Fruit fly (Drosophila melanogaster): ENCODE data around the gene toc.

toc gene

dm6 chr2L:3152696-3153613 lies 8.4 kb upstream of the toc start (continued):
- TF ChIP-seq Opbp (GFP tag; IDR thresholded peaks at IDR 0.05; ENCODE audit: partially characterized antibody) (no peak), pita (GFP tag; optimal IDR thresholded peaks at IDR 0.05) (no peak), fd102C (GFP tag; optimal IDR thresholded peaks at IDR 0.05) (peak; percentile 41), shn (GFP tag; optimal IDR thresholded peaks at IDR 0.05) (peak; percentile 94), CG17361 (GFP tag; IDR thresholded peaks at IDR 0.05) (peak; percentile 96), CG32532 (GFP tag; IDR thresholded peaks at IDR 0.05) (peak; percentile 84), CG8281 (tag; optimal IDR thresholded peaks at IDR 0.05) (peak; percentile 100), gcm2 (GFP tag; optimal IDR thresholded peaks at IDR 0.05) (peak; percentile 86), CG6683 (GFP tag; optimal IDR thresholded peaks at IDR 0.05) (peak; percentile 80), tup (GFP tag; optimal IDR thresholded peaks at IDR 0.05) (peak; percentile 81), Tbp (GFP tag; optimal IDR thresholded peaks at IDR 0.05) (no peak), cato (GFP tag; optimal IDR thresholded peaks at IDR 0.05; ENCODE audit: borderline replicate concordance) (peak; percentile 93), CG31224 (GFP tag; IDR thresholded peaks at IDR 0.05) (peak; percentile 50; the same call in 1 of the 2 replicates), CG16863 (GFP tag; optimal IDR thresholded peaks at IDR 0.05) (peak; percentile 97), Aef1 (GFP tag; IDR thresholded peaks at IDR 0.05) (peak; percentile 90), CG32767 (GFP tag; IDR thresholded peaks at IDR 0.05) (peak; percentile 89), CG33213 (GFP tag; optimal IDR thresholded peaks at IDR 0.05) (peak; percentile 96), nerfin-2 (GFP tag; IDR thresholded peaks at IDR 0.05; ENCODE audit: partially characterized antibody) (peak; percentile 37; the same call in 1 of the 2 replicates), Mrtf (GFP tag; IDR thresholded peaks at IDR 0.05) (peak; percentile 94), CG5180 (GFP tag; optimal IDR thresholded peaks at IDR 0.05) (peak; percentile 91), grn (GFP tag; optimal IDR thresholded peaks at IDR 0.05) (peak; percentile 57), Lim3 (GFP tag; IDR thresholded peaks at IDR 0.05) (peak; percentile 85), Fer3 (tag; optimal IDR thresholded peaks at IDR 0.05) (peak; percentile 85), Dfd (GFP tag; optimal IDR thresholded peaks at IDR 0.05) (no peak), CG17568 (GFP tag; optimal IDR thresholded peaks at IDR 0.05) (peak; percentile 72), CG17829 (tag; optimal IDR thresholded peaks at IDR 0.05) (peak; percentile 96), chif (GFP tag; optimal IDR thresholded peaks at IDR 0.05) (peak; percentile 97 to 98), CG3847 (GFP tag; IDR thresholded peaks at IDR 0.05) (peak; percentile 82), scrt (GFP tag; optimal IDR thresholded peaks at IDR 0.05) (peak; percentile 84), CG13287 (GFP tag; IDR thresholded peaks at IDR 0.05; ENCODE audit: partially characterized antibody) (no peak), Dll (GFP tag; IDR thresholded peaks at IDR 0.05; ENCODE audit: partially characterized antibody) (no peak), CG10321 (GFP tag; IDR thresholded peaks at IDR 0.05) (peak; percentile 72), wdn (GFP tag; IDR thresholded peaks at IDR 0.05) (peak; percentile 64; the same call in 1 of the 2 replicates), CG12104 (GFP tag; optimal IDR thresholded peaks at IDR 0.05) (peak; percentile 89), hth (optimal IDR thresholded peaks at IDR 0.05) (no peak), sd (tag; optimal IDR thresholded peaks at IDR 0.05) (peak; percentile 64), psq (GFP tag; optimal IDR thresholded peaks at IDR 0.05) (peak; percentile 73), CG9437 (GFP tag; optimal IDR thresholded peaks at IDR 0.05) (peak; percentile 89), CG9932 (GFP tag; IDR thresholded peaks at IDR 0.05) (peak; percentile 22; the same call in 1 of the 2 replicates), CG13123 (GFP tag; optimal IDR thresholded peaks at IDR 0.05) (peak; percentile 91), schlank (tag; optimal IDR thresholded peaks at IDR 0.05) (peak; percentile 47), CG2875 (GFP tag; optimal IDR thresholded peaks at IDR 0.05) (peak; percentile 94), CG2678 (tag; optimal IDR thresholded peaks at IDR 0.05) (peak; percentile 93), GATAe (GFP tag; conservative IDR thresholded peaks at IDR 0.05) (no peak), CG14710 (tag; optimal IDR thresholded peaks at IDR 0.05) (peak; percentile 93), cg (GFP tag; optimal IDR thresholded peaks at IDR 0.05) (peak; percentile 85), CG8924 (tag; optimal IDR thresholded peaks at IDR 0.05) (peak; percentile 97)
